Fruit fly (Drosophila melanogaster): ENCODE results near the gene qua.
A peak's percentile ranks its signal among the peaks of the same experiment; 100 is the strongest.

The qua gene

dm6 chr2L:17480943-17481580, 15.9 kb downstream of the qua start, which contains the start of the genes fws and Lamtor3 (continued):
- TF ChIP-seq CoRest (tag; optimal IDR thresholded peaks at IDR 0.05) (peak; percentile 98), aop (GFP tag; IDR thresholded peaks at IDR 0.05) (peak; percentile 93), mld (GFP tag; IDR thresholded peaks at IDR 0.05; ENCODE audit: partially characterized antibody) (peak; percentile 49; the same call in 1 of the 3 replicates), ttk (GFP tag; IDR thresholded peaks at IDR 0.05) (peak; percentile 99), hbn (GFP tag; IDR thresholded peaks at IDR 0.05; ENCODE audit: partially characterized antibody) (peak; percentile 27; the same call in 1 of the 2 replicates), CG3726 (GFP tag; IDR thresholded peaks at IDR 0.05) (peak; percentile 98), CG16779 (GFP tag; IDR thresholded peaks at IDR 0.05) (peak; percentile 98), ato (GFP tag; IDR thresholded peaks at IDR 0.05; ENCODE audit: partially characterized antibody) (peak; percentile 42; the same call in 1 of the 2 replicates), CG1024 (GFP tag; IDR thresholded peaks at IDR 0.05) (peak; percentile 95), so (GFP tag; IDR thresholded peaks at IDR 0.05) (peak; percentile 99), CG8944 (GFP tag; optimal IDR thresholded peaks at IDR 0.05) (peak; percentile 75), CG12219 (GFP tag; optimal IDR thresholded peaks at IDR 0.05) (peak; percentile 95), Camta (GFP tag; optimal IDR thresholded peaks at IDR 0.05) (peak; percentile 71), E2f2 (GFP tag; IDR thresholded peaks at IDR 0.05) (peak; percentile 90)

- TF ChIP-seq CG2120 (GFP tag; optimal IDR thresholded peaks at IDR 0.05) (no peak), pros (GFP tag; optimal IDR thresholded peaks at IDR 0.05) (no peak), CG6791 (GFP tag; IDR thresholded peaks at IDR 0.05; ENCODE audit: partially characterized antibody) (peak; percentile 95), HLH54F (GFP tag; optimal IDR thresholded peaks at IDR 0.05) (no peak), eyg (GFP tag; optimal IDR thresholded peaks at IDR 0.05) (no peak), CG8388 (GFP tag; optimal IDR thresholded peaks at IDR 0.05) (no peak), Hr39 (optimal IDR thresholded peaks at IDR 0.05) (no peak), CG10959 (GFP tag; IDR thresholded peaks at IDR 0.05) (no peak), sim (GFP tag; IDR thresholded peaks at IDR 0.05) (no peak), corto (GFP tag; optimal IDR thresholded peaks at IDR 0.05) (no peak), Dbx (GFP tag; IDR thresholded peaks at IDR 0.05) (no peak; the same call in 2 of the 3 replicates), Asciz (GFP tag; optimal IDR thresholded peaks at IDR 0.05) (no peak), emc (GFP tag; optimal IDR thresholded peaks at IDR 0.05) (no peak), CG9609 (GFP tag; optimal IDR thresholded peaks at IDR 0.05) (no peak), maf-S (GFP tag; optimal IDR thresholded peaks at IDR 0.05) (no peak), E2f1 (GFP tag; IDR thresholded peaks at IDR 0.05) (no peak), Myb (GFP tag; optimal IDR thresholded peaks at IDR 0.05) (peak; percentile 88), Ptx1 (GFP tag; IDR thresholded peaks at IDR 0.05) (no peak), CG14860 (GFP tag; IDR thresholded peaks at IDR 0.05; ENCODE audit: partially characterized antibody) (peak; percentile 84), MTF-1 (GFP tag; optimal IDR thresholded peaks at IDR 0.05; ENCODE audit: borderline replicate concordance) (no peak), psq (GFP tag; optimal IDR thresholded peaks at IDR 0.05) (no peak), fru (optimal IDR thresholded peaks at IDR 0.05) (no peak), Xrp1 (GFP tag; IDR thresholded peaks at IDR 0.05) (no peak), Bgb (GFP tag; IDR thresholded peaks at IDR 0.05; ENCODE audit: partially characterized antibody) (peak; percentile 94), dm (GFP tag; optimal IDR thresholded peaks at IDR 0.05) (peak; percentile 46), CG14965 (GFP tag; optimal IDR thresholded peaks at IDR 0.05; ENCODE audit: borderline replicate concordance) (no peak), Poxn (GFP tag; IDR thresholded peaks at IDR 0.05) (no peak), crp (GFP tag; optimal IDR thresholded peaks at IDR 0.05) (peak in 1 of 2 experiments; percentile 54), jumu (GFP tag; optimal IDR thresholded peaks at IDR 0.05) (no peak), E2f2 (GFP tag; IDR thresholded peaks at IDR 0.05) (peak; percentile 71), CG18011 (GFP tag; optimal IDR thresholded peaks at IDR 0.05) (no peak), bowl (GFP tag; IDR thresholded peaks at IDR 0.05) (no peak), CG13424 (tag; optimal IDR thresholded peaks at IDR 0.05) (no peak), CG17829 (tag; optimal IDR thresholded peaks at IDR 0.05) (peak; percentile 58), lola (GFP tag; optimal IDR thresholded peaks at IDR 0.05) (no peak), Ssrp (tag; optimal IDR thresholded peaks at IDR 0.05) (no peak)
Measured at dm6 chr2L:17477710-17478109, 19.3 kb downstream of the qua start, which contains the start of gene cass. TSS of gene cass (minus strand) at chr2L:17477888.
